Worm (Caenorhabditis elegans) whole organism, mixed stage, embryonic: ENCODE measurements around the gene K09E4.4.

Source experiments
- M03D4.4 ChIP-seq: sonication (generic microtip); optimal IDR thresholded peaks from 2 replicates; lab custom pipeline; 2017; ENCODE audit warnings: mild to moderate bottlenecking, missing genetic modification characterization, missing compliant biosample characterization
- bed-3 ChIP-seq: fragments of 200-800 bp; sonication (Bioruptor generic); optimal IDR thresholded peaks from 3 replicates; lab custom pipeline; 2018; ENCODE audit warnings: mild to moderate bottlenecking, missing genetic modification characterization, moderate library complexity, missing compliant biosample characterization
- blmp-1 ChIP-seq: fragments of 150-350 bp; optimal IDR thresholded peaks from 2 replicates; lab custom pipeline; 2014; ENCODE audit warnings: missing biosample characterization, missing genetic modification characterization
- ceh-39 ChIP-seq: fragments of 150-350 bp; optimal IDR thresholded peaks from 2 replicates; lab custom pipeline; 2014; ENCODE audit warnings: missing biosample characterization, missing genetic modification characterization
- ceh-43 ChIP-seq: fragments of 200-800 bp; sonication (Bioruptor generic); optimal IDR thresholded peaks from 2 replicates; lab custom pipeline; 2018; ENCODE audit warnings: mild to moderate bottlenecking, missing genetic modification characterization, moderate library complexity, missing compliant biosample characterization
- ceh-83 ChIP-seq: fragments of 200-800 bp; sonication (Bioruptor generic); optimal IDR thresholded peaks from 2 replicates; lab custom pipeline; 2018; ENCODE audit warnings: mild to moderate bottlenecking, missing genetic modification characterization, missing compliant biosample characterization
- ces-1 ChIP-seq: fragments of 150-350 bp; optimal IDR thresholded peaks from 2 replicates; lab custom pipeline; 2014; ENCODE audit warnings: missing biosample characterization, missing genetic modification reagents, missing genetic modification characterization
- cnd-1 ChIP-seq: fragments of 200-800 bp; sonication (Bioruptor generic); optimal IDR thresholded peaks from 2 replicates; lab custom pipeline; 2018; ENCODE audit warnings: mild to moderate bottlenecking, missing genetic modification characterization, missing compliant biosample characterization
- drap-1 ChIP-seq: fragments of 200-800 bp; sonication (Bioruptor generic); optimal IDR thresholded peaks from 3 replicates; lab custom pipeline; 2018; ENCODE audit warnings: mild to moderate bottlenecking, missing genetic modification characterization, missing compliant biosample characterization
- elt-1 ChIP-seq: sonication (generic microtip); optimal IDR thresholded peaks from 2 replicates; lab custom pipeline; 2017; ENCODE audit warnings: missing genetic modification characterization, mild to moderate bottlenecking, missing compliant biosample characterization, antibody characterized with exemption, moderate library complexity, borderline replicate concordance; ENCODE audit not compliant: insufficient read depth
- flh-1 ChIP-seq: fragments of 200-800 bp; sonication (Bioruptor generic); optimal IDR thresholded peaks from 2 replicates; lab custom pipeline; 2018; ENCODE audit warnings: mild to moderate bottlenecking, missing genetic modification characterization, moderate library complexity, missing compliant biosample characterization
- ham-2 ChIP-seq: fragments of 200-800 bp; sonication (Bioruptor generic); optimal IDR thresholded peaks from 2 replicates; lab custom pipeline; 2018; ENCODE audit warnings: mild to moderate bottlenecking, missing genetic modification characterization, missing compliant biosample characterization
- hlh-1 ChIP-seq: fragments of 150-350 bp; optimal IDR thresholded peaks from 2 replicates; lab custom pipeline; 2014; ENCODE audit warnings: missing biosample characterization, missing genetic modification reagents, missing genetic modification characterization
- lin-13 ChIP-seq: fragments of 150-350 bp; optimal IDR thresholded peaks from 2 replicates; lab custom pipeline; 2014; ENCODE audit warnings: missing biosample characterization, missing genetic modification characterization
- lin-32 ChIP-seq: fragments of 200-800 bp; sonication (Bioruptor generic); optimal IDR thresholded peaks from 2 replicates; lab custom pipeline; 2018; ENCODE audit warnings: mild to moderate bottlenecking, missing genetic modification characterization, missing compliant biosample characterization
- lsy-2 ChIP-seq: fragments of 150-350 bp; optimal IDR thresholded peaks from 2 replicates; lab custom pipeline; 2014; ENCODE audit warnings: missing biosample characterization, missing genetic modification characterization
- mab-5 ChIP-seq: fragments of 150-350 bp; optimal IDR thresholded peaks from 2 replicates; lab custom pipeline; 2014; ENCODE audit warnings: missing biosample characterization, missing genetic modification characterization
- mep-1 ChIP-seq: fragments of 150-350 bp; optimal IDR thresholded peaks from 2 replicates; lab custom pipeline; 2017; ENCODE audit warnings: missing biosample characterization, missing genetic modification reagents, missing genetic modification characterization, inconsistent platforms
- nhr-12 ChIP-seq: fragments of 150-350 bp; optimal IDR thresholded peaks from 2 replicates; lab custom pipeline; 2014; ENCODE audit warnings: missing biosample characterization, missing genetic modification characterization
- nhr-2 ChIP-seq: fragments of 150-350 bp; optimal IDR thresholded peaks from 2 replicates; lab custom pipeline; 2014; ENCODE audit warnings: missing biosample characterization, missing genetic modification characterization
- nhr-237 ChIP-seq: fragments of 150-350 bp; optimal IDR thresholded peaks from 2 replicates; lab custom pipeline; 2014; ENCODE audit warnings: missing biosample characterization, missing genetic modification characterization
- nhr-28 ChIP-seq: fragments of 150-350 bp; optimal IDR thresholded peaks from 2 replicates; lab custom pipeline; 2014; ENCODE audit warnings: missing biosample characterization, missing genetic modification characterization
- nhr-76 ChIP-seq: sonication (generic microtip); optimal IDR thresholded peaks from 2 replicates; lab custom pipeline; 2017; ENCODE audit warnings: missing biosample characterization, missing genetic modification characterization
- sem-2 ChIP-seq: fragments of 200-800 bp; sonication (Bioruptor generic); optimal IDR thresholded peaks from 2 replicates; lab custom pipeline; 2018; ENCODE audit warnings: mild to moderate bottlenecking, missing genetic modification characterization, missing compliant biosample characterization
- snpc-4 ChIP-seq: fragments of 150-350 bp; optimal IDR thresholded peaks from 2 replicates; lab custom pipeline; 2014; ENCODE audit warnings: missing biosample characterization, missing genetic modification characterization
- sptf-1 ChIP-seq: sonication (generic microtip); optimal IDR thresholded peaks from 2 replicates; lab custom pipeline; 2017; ENCODE audit warnings: mild to moderate bottlenecking, missing genetic modification characterization, moderate library complexity, missing compliant biosample characterization
- unc-120 ChIP-seq: sonication (generic microtip); optimal IDR thresholded peaks from 2 replicates; lab custom pipeline; 2017; ENCODE audit warnings: missing genetic modification characterization, missing compliant biosample characterization; ENCODE audit not compliant: poor library complexity, severe bottlenecking
- unc-39 ChIP-seq: fragments of 150-350 bp; optimal IDR thresholded peaks from 2 replicates; lab custom pipeline; 2014; ENCODE audit warnings: missing biosample characterization, missing genetic modification characterization
- unc-62 ChIP-seq: fragments of 150-350 bp; optimal IDR thresholded peaks from 2 replicates; lab custom pipeline; 2014; ENCODE audit warnings: missing biosample characterization, missing genetic modification reagents, missing genetic modification characterization
- ztf-11 ChIP-seq: fragments of 150-350 bp; optimal IDR thresholded peaks from 2 replicates; lab custom pipeline; 2014; ENCODE audit warnings: missing biosample characterization, missing genetic modification characterization

K09E4.4 gene

ce11 chrII:14129191-14129590 lies 7.2 kb upstream of the K09E4.4 start:
- no peak for TF ChIP-seq ham-2 (GFP tag; lab: Kevin White, UChicago)
- TF ChIP-seq drap-1 (GFP tag; lab: Kevin White, UChicago) = no peak
- no peak for TF ChIP-seq lin-13 (tag; lab: Kevin White, UChicago)
- no peak for TF ChIP-seq ceh-39 (tag; lab: Kevin White, UChicago)
- no peak for TF ChIP-seq M03D4.4 (tag; lab: Kevin White, UChicago)
- no peak for TF ChIP-seq ces-1 (GFP tag; lab: Kevin White, UChicago)
- TF ChIP-seq mab-5 (tag; lab: Kevin White, UChicago) = no peak
- TF ChIP-seq unc-120 (tag; lab: Kevin White, UChicago) = no peak
- TF ChIP-seq sptf-1 (tag; lab: Kevin White, UChicago) = no peak
- TF ChIP-seq flh-1 (GFP tag; lab: Kevin White, UChicago) = no peak
- TF ChIP-seq elt-1 (tag; lab: Kevin White, UChicago) = no peak
- no peak for TF ChIP-seq nhr-2 (tag; lab: Kevin White, UChicago)

ce11 chrII:14126841-14127240 lies 4.9 kb upstream of the K09E4.4 start, which contains the start of gene K09E4.3:
TSS of gene K09E4.3 (minus strand) at chrII:14126941.
- TF ChIP-seq ceh-39 (tag; lab: Kevin White, UChicago) = no peak
- TF ChIP-seq ceh-43 (GFP tag; lab: Kevin White, UChicago) = no peak
- TF ChIP-seq mab-5 (tag; lab: Kevin White, UChicago) = no peak
- no peak for TF ChIP-seq ztf-11 (tag; lab: Kevin White, UChicago)
- TF ChIP-seq lin-13 (tag; lab: Kevin White, UChicago) = no peak
- TF ChIP-seq ceh-83 (GFP tag; lab: Kevin White, UChicago) = no peak
- no peak for TF ChIP-seq bed-3 (GFP tag; lab: Kevin White, UChicago)
- no peak for TF ChIP-seq ces-1 (GFP tag; lab: Kevin White, UChicago)
- TF ChIP-seq ham-2 (GFP tag; lab: Kevin White, UChicago) = no peak
- TF ChIP-seq lin-32 (GFP tag; lab: Kevin White, UChicago) = no peak
- no peak for TF ChIP-seq elt-1 (tag; lab: Kevin White, UChicago)
- TF ChIP-seq M03D4.4 (tag; lab: Kevin White, UChicago) = no peak
- TF ChIP-seq snpc-4 = no peak
- no peak for TF ChIP-seq sptf-1 (tag; lab: Kevin White, UChicago)
- no peak for TF ChIP-seq nhr-76 (tag; lab: Kevin White, UChicago)

- TF ChIP-seq lin-32 (GFP tag; lab: Kevin White, UChicago) = no peak
- no peak for TF ChIP-seq ceh-39 (tag; lab: Kevin White, UChicago)
- no peak for TF ChIP-seq unc-62
- no peak for TF ChIP-seq nhr-28
Observed at ce11 chrII:14118391-14118790, 3.6 kb downstream of the K09E4.4 start.

- no peak for TF ChIP-seq nhr-237 (tag; lab: Kevin White, UChicago)
- no peak for TF ChIP-seq lsy-2
- TF ChIP-seq ceh-39 (tag; lab: Kevin White, UChicago) = no peak
- no peak for TF ChIP-seq cnd-1 (tag; lab: Kevin White, UChicago)
- no peak for TF ChIP-seq ham-2 (GFP tag; lab: Kevin White, UChicago)
- no peak for TF ChIP-seq sem-2
- TF ChIP-seq hlh-1 (tag; lab: Kevin White, UChicago) = no peak
- no peak for TF ChIP-seq bed-3 (GFP tag; lab: Kevin White, UChicago)
- no peak for TF ChIP-seq unc-120 (tag; lab: Kevin White, UChicago)
- TF ChIP-seq drap-1 (GFP tag; lab: Kevin White, UChicago) = no peak
- no peak for TF ChIP-seq nhr-12 (tag; lab: Kevin White, UChicago)
- TF ChIP-seq unc-62 = no peak
Observed at ce11 chrII:14112842-14113241, 9.1 kb downstream of the K09E4.4 start.

- TF ChIP-seq blmp-1 (tag; lab: Kevin White, UChicago) (no peak), elt-1 (tag; lab: Kevin White, UChicago) (peak; percentile 55)
Observed at ce11 chrII:14109184-14109664, 12.7 kb downstream of the K09E4.4 start, which contains the start of gene cpg-7. TSS of gene cpg-7 (minus strand) at chrII:14109234.

ce11 chrII:14106164-14106563 lies 15.8 kb downstream of the K09E4.4 start:
- TF ChIP-seq drap-1 (GFP tag; lab: Kevin White, UChicago) (no peak), ceh-39 (tag; lab: Kevin White, UChicago) (no peak), mep-1 (tag; lab: Kevin White, UChicago) (no peak), unc-39 (tag; lab: Kevin White, UChicago) (no peak), lsy-2 (no peak), sem-2 (no peak)
